Worm (Caenorhabditis elegans): ENCODE measurements around the gene sptl-2.

ce11 chrV:7980993-7981595 lies 35.9 kb upstream of the sptl-2 start, which contains the start of gene F26D11.1:
- TF ChIP-seq nhr-28 (tag; optimal IDR thresholded peaks at IDR 0.05), result no peak
- no peak for TF ChIP-seq aly-2 (tag; optimal IDR thresholded peaks at IDR 0.05)
- TF ChIP-seq mdl-1 (tag; optimal IDR thresholded peaks at IDR 0.05), result no peak
- no peak for TF ChIP-seq blmp-1 (tag; optimal IDR thresholded peaks at IDR 0.05)
- no peak for TF ChIP-seq unc-130 (tag; optimal IDR thresholded peaks at IDR 0.05)
- no peak for TF ChIP-seq ztf-11 (tag; optimal IDR thresholded peaks at IDR 0.05)
- TF ChIP-seq nhr-12 (tag; optimal IDR thresholded peaks at IDR 0.05), result no peak

All from whole organism, L1 larva.